Fruit fly (Drosophila melanogaster) whole organism, embryonic: ENCODE data around the gene CG43322.
A peak's percentile ranks its signal among the peaks of the same experiment; 100 is the strongest.

Experiments used
- Aef1 ChIP-seq: fragments of 200-800 bp; sonication (Bioruptor generic); IDR thresholded peaks from 3 replicates; pipeline ENCODE4 v1.3.6; 2022; ENCODE audit warnings: missing biosample characterization, missing genetic modification characterization
- Antp ChIP-seq: fragments of 200-800 bp; sonication (Bioruptor generic); optimal IDR thresholded peaks from 3 replicates; lab custom pipeline; 2016; ENCODE audit warnings: missing biosample characterization, missing genetic modification characterization
- CG10147 ChIP-seq: fragments of 200-800 bp; sonication (Bioruptor generic); optimal IDR thresholded peaks from 2 replicates; lab custom pipeline; 2019; ENCODE audit warnings: missing biosample characterization, mild to moderate bottlenecking, missing genetic modification characterization, moderate library complexity
- CG10565 ChIP-seq: fragments of 200-800 bp; sonication (Bioruptor generic); optimal IDR thresholded peaks from 3 replicates; lab custom pipeline; 2016; ENCODE audit warnings: missing biosample characterization, mild to moderate bottlenecking, missing genetic modification characterization
- CG12299 ChIP-seq: fragments of 200-800 bp; sonication (Bioruptor generic); optimal IDR thresholded peaks from 2 replicates; lab custom pipeline; 2018; ENCODE audit warnings: missing biosample characterization, mild to moderate bottlenecking, missing genetic modification characterization
- CG12744 ChIP-seq: fragments of 200-800 bp; sonication (Bioruptor generic); optimal IDR thresholded peaks from 2 replicates; lab custom pipeline; 2016; ENCODE audit warnings: missing biosample characterization, missing genetic modification characterization
- CG13894 ChIP-seq: fragments of 200-800 bp; sonication (Bioruptor generic); optimal IDR thresholded peaks from 3 replicates; lab custom pipeline; 2018; ENCODE audit warnings: missing biosample characterization, mild to moderate bottlenecking, missing genetic modification characterization, moderate library complexity
- CG17568 ChIP-seq: fragments of 200-800 bp; sonication (Bioruptor generic); optimal IDR thresholded peaks from 2 replicates; lab custom pipeline; 2018; ENCODE audit warnings: missing biosample characterization, mild to moderate bottlenecking, missing genetic modification characterization, moderate library complexity
- CG18764 ChIP-seq: fragments of 200-800 bp; sonication (Bioruptor generic); optimal IDR thresholded peaks from 3 replicates; lab custom pipeline; 2016; ENCODE audit warnings: missing biosample characterization, missing genetic modification characterization
- CG2199 ChIP-seq: fragments of 200-800 bp; sonication (Bioruptor generic); IDR thresholded peaks from 3 replicates; pipeline ENCODE4 v1.3.6; 2022; ENCODE audit warnings: missing biosample characterization, missing genetic modification characterization
- CG2202 ChIP-seq: fragments of 200-800 bp; sonication (Bioruptor generic); optimal IDR thresholded peaks from 2 replicates; lab custom pipeline; 2018; ENCODE audit warnings: missing biosample characterization, mild to moderate bottlenecking, missing genetic modification characterization
- CG2875 ChIP-seq: fragments of 200-800 bp; sonication (Bioruptor generic); optimal IDR thresholded peaks from 2 replicates; lab custom pipeline; 2017; ENCODE audit warnings: missing biosample characterization, mild to moderate bottlenecking, missing genetic modification characterization, missing genetic modification reagents
- CG4730 ChIP-seq: fragments of 200-800 bp; sonication (Bioruptor generic); IDR thresholded peaks from 2 replicates; pipeline ENCODE4 v1.3.6; 2022; ENCODE audit warnings: missing biosample characterization, missing genetic modification characterization
- CG5953 ChIP-seq: fragments of 200-800 bp; sonication (Bioruptor generic); IDR thresholded peaks from 2 replicates; pipeline ENCODE4 v1.3.6; 2022; ENCODE audit warnings: missing biosample characterization, missing genetic modification characterization
- CG6765 ChIP-seq: fragments of 200-800 bp; sonication (Bioruptor generic); optimal IDR thresholded peaks from 3 replicates; lab custom pipeline; 2017; ENCODE audit warnings: missing biosample characterization, mild to moderate bottlenecking, missing genetic modification characterization
- CG6813 ChIP-seq: fragments of 200-800 bp; sonication (Bioruptor generic); optimal IDR thresholded peaks from 2 replicates; lab custom pipeline; 2017; ENCODE audit warnings: missing biosample characterization, missing genetic modification characterization, mild to moderate bottlenecking, moderate library complexity, missing genetic modification reagents
- CG7357 ChIP-seq: fragments of 200-800 bp; sonication (Bioruptor generic); IDR thresholded peaks from 3 replicates; pipeline ENCODE4 v1.3.6; 2022; ENCODE audit warnings: missing biosample characterization, missing genetic modification characterization
- CG8388 ChIP-seq: fragments of 200-800 bp; sonication (Bioruptor generic); optimal IDR thresholded peaks from 2 replicates; lab custom pipeline; 2019; ENCODE audit warnings: missing biosample characterization, mild to moderate bottlenecking, missing genetic modification characterization, moderate library complexity
- CG9609 ChIP-seq: fragments of 200-800 bp; sonication (Bioruptor generic); optimal IDR thresholded peaks from 3 replicates; lab custom pipeline; 2016; ENCODE audit warnings: missing biosample characterization, missing genetic modification characterization
- CG9727 ChIP-seq: fragments of 200-800 bp; sonication (Bioruptor generic); optimal IDR thresholded peaks from 3 replicates; lab custom pipeline; 2017; ENCODE audit warnings: missing biosample characterization, mild to moderate bottlenecking, missing genetic modification characterization
- CG9876 ChIP-seq: fragments of 200-800 bp; sonication (Bioruptor generic); optimal IDR thresholded peaks from 2 replicates; lab custom pipeline; 2016; ENCODE audit warnings: missing biosample characterization, missing genetic modification characterization
- Chrac-16 ChIP-seq: fragments of 200-800 bp; sonication (Bioruptor generic); optimal IDR thresholded peaks from 3 replicates; lab custom pipeline; 2016; ENCODE audit warnings: missing biosample characterization, missing genetic modification characterization
- D19B ChIP-seq: fragments of 200-800 bp; sonication (Bioruptor generic); optimal IDR thresholded peaks from 2 replicates; lab custom pipeline; 2017; ENCODE audit warnings: missing biosample characterization, mild to moderate bottlenecking, missing genetic modification characterization
- Deaf1 ChIP-seq: fragments of 200-800 bp; optimal IDR thresholded peaks from 3 replicates; lab custom pipeline; 2019; ENCODE audit warnings: missing biosample characterization, mild to moderate bottlenecking, missing genetic modification characterization, moderate library complexity
- Ets97D ChIP-seq: fragments of 200-800 bp; sonication (Bioruptor generic); optimal IDR thresholded peaks from 3 replicates; lab custom pipeline; 2016; ENCODE audit warnings: missing biosample characterization, missing genetic modification characterization
- H2.0 ChIP-seq: fragments of 200-800 bp; sonication (Bioruptor generic); IDR thresholded peaks from 2 replicates; pipeline ENCODE4 v1.3.6; 2022; ENCODE audit warnings: missing biosample characterization, missing genetic modification characterization
- HLHmδ ChIP-seq: fragments of 200-800 bp; sonication (Bioruptor generic); optimal IDR thresholded peaks from 2 replicates; lab custom pipeline; 2018; ENCODE audit warnings: missing biosample characterization, mild to moderate bottlenecking, missing genetic modification characterization, moderate library complexity
- Hmr ChIP-seq: fragments of 200-800 bp; sonication (Bioruptor generic); optimal IDR thresholded peaks from 3 replicates; lab custom pipeline; 2017; ENCODE audit warnings: mild to moderate bottlenecking, missing biosample characterization, missing genetic modification reagents, missing genetic modification characterization
- Mrtf ChIP-seq: fragments of 200-800 bp; sonication (Bioruptor generic); IDR thresholded peaks from 3 replicates; pipeline ENCODE4 v1.3.6; 2022; ENCODE audit warnings: missing biosample characterization, missing genetic modification characterization
- NC2α ChIP-seq: fragments of 200-800 bp; sonication (Bioruptor generic); optimal IDR thresholded peaks from 2 replicates; lab custom pipeline; 2016; ENCODE audit warnings: missing biosample characterization, missing genetic modification characterization
- Oli ChIP-seq: fragments of 200-800 bp; sonication (Bioruptor generic); optimal IDR thresholded peaks from 2 replicates; lab custom pipeline; 2018; ENCODE audit warnings: missing biosample characterization, mild to moderate bottlenecking, missing genetic modification characterization, moderate library complexity
- Spps ChIP-seq: fragments of 200-800 bp; sonication (Bioruptor generic); optimal IDR thresholded peaks from 2 replicates; lab custom pipeline; 2018; ENCODE audit warnings: missing biosample characterization, mild to moderate bottlenecking, missing genetic modification characterization
- Sry-δ ChIP-seq: fragments of 200-800 bp; sonication (Bioruptor generic); optimal IDR thresholded peaks from 2 replicates; lab custom pipeline; 2016; ENCODE audit warnings: missing biosample characterization, missing genetic modification characterization
- TFAM ChIP-seq: fragments of 200-800 bp; sonication (Bioruptor generic); optimal IDR thresholded peaks from 2 replicates; lab custom pipeline; 2017; ENCODE audit warnings: missing biosample characterization, missing genetic modification characterization, inconsistent platforms
- Usf ChIP-seq: fragments of 200-800 bp; sonication (Bioruptor generic); optimal IDR thresholded peaks from 2 replicates; lab custom pipeline; 2017; ENCODE audit warnings: missing genotype, missing biosample characterization, missing genetic modification characterization
- Xbp1 ChIP-seq: fragments of 200-800 bp; sonication (Bioruptor generic); optimal IDR thresholded peaks from 3 replicates; lab custom pipeline; 2016; ENCODE audit warnings: missing biosample characterization, mild to moderate bottlenecking, missing genetic modification characterization
- bab2 ChIP-seq: fragments of 200-800 bp; sonication (Bioruptor generic); optimal IDR thresholded peaks from 2 replicates; lab custom pipeline; 2016; ENCODE audit warnings: missing biosample characterization, missing genetic modification characterization
- corto ChIP-seq: fragments of 200-800 bp; sonication (Bioruptor generic); optimal IDR thresholded peaks from 2 replicates; lab custom pipeline; 2016; ENCODE audit warnings: missing biosample characterization, mild to moderate bottlenecking, missing genetic modification characterization, moderate library complexity
- emc ChIP-seq: fragments of 200-800 bp; sonication (Bioruptor generic); optimal IDR thresholded peaks from 2 replicates; lab custom pipeline; 2016; ENCODE audit warnings: missing biosample characterization, missing genetic modification characterization
- exex ChIP-seq: fragments of 200-800 bp; sonication (Bioruptor generic); optimal IDR thresholded peaks from 4 replicates; lab custom pipeline; 2018; ENCODE audit warnings: missing biosample characterization, mild to moderate bottlenecking, missing genetic modification characterization, moderate library complexity
- inv ChIP-seq: fragments of 200-800 bp; sonication (Bioruptor generic); IDR thresholded peaks from 2 replicates; pipeline ENCODE4 v1.3.6; 2022; ENCODE audit warnings: missing biosample characterization, missing genetic modification characterization; ENCODE audit not compliant: partially characterized antibody
- lbe ChIP-seq: fragments of 200-800 bp; sonication (Bioruptor generic); optimal IDR thresholded peaks from 2 replicates; lab custom pipeline; 2016; ENCODE audit warnings: missing biosample characterization, mild to moderate bottlenecking, missing genetic modification characterization
- nerfin-1 ChIP-seq: fragments of 200-800 bp; sonication (Bioruptor generic); optimal IDR thresholded peaks from 3 replicates; lab custom pipeline; 2019; ENCODE audit warnings: missing biosample characterization, mild to moderate bottlenecking, missing genetic modification characterization, moderate library complexity
- p53 ChIP-seq: fragments of 200-800 bp; sonication (Bioruptor generic); optimal IDR thresholded peaks from 2 replicates; lab custom pipeline; 2016; ENCODE audit warnings: missing biosample characterization, missing genetic modification characterization
- rib ChIP-seq: fragments of 200-800 bp; sonication (Bioruptor generic); IDR thresholded peaks from 2 replicates; pipeline ENCODE4 v1.3.6; 2022; ENCODE audit warnings: missing biosample characterization, missing genetic modification characterization
- ssp ChIP-seq: fragments of 200-800 bp; sonication (Bioruptor generic); IDR thresholded peaks from 2 replicates; pipeline ENCODE4 v1.3.6; 2022; ENCODE audit warnings: missing biosample characterization, missing genetic modification characterization
- tll ChIP-seq, 2 experiments: fragments of 200-800 bp in 1 of 2; fragments of >200 bp in 1 of 2; sonication (Bioruptor generic) in 1 of 2; optimal IDR thresholded peaks; 2 replicates each; lab custom pipeline; 2017 to 2019; ENCODE audit warnings: missing biosample characterization in 2 of 2, missing genetic modification characterization in 2 of 2, mild to moderate bottlenecking in 1 of 2, moderate library complexity in 1 of 2
- z ChIP-seq: fragments of 200-800 bp; sonication (Bioruptor generic); IDR thresholded peaks from 3 replicates; pipeline ENCODE4 v1.3.6; 2022; ENCODE audit warnings: missing biosample characterization, missing genetic modification characterization
- zen2 ChIP-seq: fragments of 200-800 bp; sonication (Bioruptor generic); IDR thresholded peaks from 3 replicates; pipeline ENCODE4 v1.3.6; 2022; ENCODE audit warnings: missing biosample characterization, missing genetic modification characterization; ENCODE audit not compliant: partially characterized antibody

The CG43322 gene

DNA sequence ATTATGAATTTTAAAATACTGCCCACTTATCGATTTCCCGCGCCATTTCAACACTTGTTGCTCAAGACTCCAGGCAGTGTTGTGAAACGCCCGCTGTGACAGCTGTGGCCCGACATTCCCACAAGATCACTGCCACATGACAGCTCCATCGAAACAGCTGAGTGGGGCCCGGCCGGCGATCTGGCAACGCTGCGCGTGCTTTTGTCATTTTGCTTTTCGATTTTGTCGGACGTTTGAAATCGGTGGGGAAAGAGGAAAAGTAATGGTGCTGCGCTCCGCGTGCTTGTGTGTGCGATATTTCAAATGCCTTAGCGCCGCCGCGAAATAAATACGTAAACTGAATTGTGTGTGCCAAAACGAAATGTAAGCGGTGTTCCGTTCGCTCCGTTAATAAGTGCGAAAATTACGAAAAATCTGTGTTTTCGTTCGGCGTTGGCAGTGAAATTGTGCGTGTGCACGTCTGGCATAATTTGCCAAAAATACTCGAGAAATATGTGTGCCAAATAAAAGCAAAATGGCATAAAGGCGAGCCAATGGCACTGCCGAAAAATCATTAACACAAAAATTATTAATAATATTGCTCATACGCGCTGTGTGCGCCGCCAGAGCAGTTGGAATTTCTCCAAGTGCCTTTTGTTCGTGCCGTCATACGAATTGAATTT is 29.1 kb downstream of the CG43322 start (continued):
- no peak for TF ChIP-seq z (GFP tag; lab: Robert Waterston, UW)
- no peak for TF ChIP-seq CG18764 (GFP tag; lab: Kevin White, UChicago)
- no peak for TF ChIP-seq CG2199 (GFP tag; lab: Robert Waterston, UW)
- TF ChIP-seq tll (GFP tag; optimal IDR thresholded peaks at IDR 0.05; lab: Kevin White, UChicago): peak in 1 of 2 experiments; percentile 2
- peak; percentile 68 for TF ChIP-seq CG6765 (GFP tag; lab: Kevin White, UChicago)
- TF ChIP-seq H2.0 (GFP tag; lab: Robert Waterston, UW): no peak; the same call in none of the 2 replicates
- TF ChIP-seq Ets97D (GFP tag; lab: Kevin White, UChicago): peak; percentile 96
- TF ChIP-seq HLHmδ (GFP tag; lab: Kevin White, UChicago): peak; percentile 84
- TF ChIP-seq D19B: no peak
- no peak for TF ChIP-seq CG9876 (GFP tag; lab: Kevin White, UChicago)
- TF ChIP-seq zen2: peak; percentile 49
- peak; percentile 53 for TF ChIP-seq Deaf1 (tag; lab: Kevin White, UChicago)
- TF ChIP-seq CG2202 (tag; lab: Kevin White, UChicago): peak; percentile 11
- peak; percentile 17 for TF ChIP-seq p53
- peak; percentile 47; the same call in 1 of the 2 replicates for TF ChIP-seq inv (GFP tag; lab: Robert Waterston, UW)
- 0 out of 3 replicates have a peak, but pooled peaks have one; percentile 7 for TF ChIP-seq CG7357 (GFP tag; lab: Robert Waterston, UW)
- TF ChIP-seq CG8388 (GFP tag; lab: Kevin White, UChicago): no peak
- no peak for TF ChIP-seq NC2α
- no peak for TF ChIP-seq Chrac-16 (GFP tag; lab: Kevin White, UChicago)
- TF ChIP-seq CG9609 (GFP tag; lab: Kevin White, UChicago): peak; percentile 17
- no peak for TF ChIP-seq TFAM
- peak; percentile 29; the same call in 1 of the 2 replicates for TF ChIP-seq ssp (GFP tag; lab: Robert Waterston, UW)
- no peak for TF ChIP-seq corto (GFP tag; lab: Kevin White, UChicago)
- peak; percentile 12 for TF ChIP-seq exex (tag; lab: Kevin White, UChicago)
- peak; percentile 31 for TF ChIP-seq CG10147 (GFP tag; lab: Kevin White, UChicago)
- TF ChIP-seq CG12299 (tag; lab: Kevin White, UChicago): peak; percentile 35
- TF ChIP-seq CG4730 (GFP tag; lab: Robert Waterston, UW): no peak
- TF ChIP-seq CG9727: peak; percentile 41
- peak; percentile 59 for TF ChIP-seq CG6813 (GFP tag; lab: Kevin White, UChicago)
- peak; percentile 31 for TF ChIP-seq Xbp1 (GFP tag; lab: Kevin White, UChicago)
- TF ChIP-seq bab2 (GFP tag; lab: Kevin White, UChicago): no peak
- no peak for TF ChIP-seq CG2875
- TF ChIP-seq Sry-δ (GFP tag; lab: Kevin White, UChicago): peak; percentile 72
- TF ChIP-seq Antp (GFP tag; lab: Kevin White, UChicago): peak; percentile 51
- no peak for TF ChIP-seq Usf (GFP tag; lab: Kevin White, UChicago)
- no peak for TF ChIP-seq CG17568 (GFP tag; lab: Kevin White, UChicago)
- no peak for TF ChIP-seq Spps
- TF ChIP-seq Hmr (GFP tag; lab: Kevin White, UChicago): peak; percentile 79
- peak; percentile 17 for TF ChIP-seq Oli (tag; lab: Kevin White, UChicago)
- TF ChIP-seq Aef1: peak; percentile 40
- no peak for TF ChIP-seq emc (GFP tag; lab: Kevin White, UChicago)
- peak; percentile 47; the same call in 1 of the 2 replicates for TF ChIP-seq rib
- TF ChIP-seq lbe (GFP tag; lab: Kevin White, UChicago): peak; percentile 44
- peak; percentile 31 for TF ChIP-seq CG12744 (GFP tag; lab: Kevin White, UChicago)
- peak; percentile 65; the same call in 2 of the 3 replicates for TF ChIP-seq Mrtf (GFP tag; lab: Robert Waterston, UW)
- TF ChIP-seq CG13894 (tag; lab: Kevin White, UChicago): peak; percentile 63
- peak; percentile 41 for TF ChIP-seq CG5953 (GFP tag; lab: Robert Waterston, UW)
- no peak for TF ChIP-seq CG10565 (GFP tag; lab: Kevin White, UChicago)
- peak; percentile 35 for TF ChIP-seq nerfin-1 (tag; lab: Kevin White, UChicago)
